Worm (Caenorhabditis elegans) whole organism, mixed stage, embryonic: ENCODE data around the gene ZK637.14.

Experiments
- ces-1 ChIP-seq: fragments of 150-350 bp; optimal IDR thresholded peaks from 2 replicates; lab custom pipeline; 2014; ENCODE audit warnings: missing biosample characterization, missing genetic modification reagents, missing genetic modification characterization
- lin-13 ChIP-seq: fragments of 150-350 bp; optimal IDR thresholded peaks from 2 replicates; lab custom pipeline; 2014; ENCODE audit warnings: missing biosample characterization, missing genetic modification characterization
- mep-1 ChIP-seq: fragments of 150-350 bp; optimal IDR thresholded peaks from 2 replicates; lab custom pipeline; 2017; ENCODE audit warnings: missing biosample characterization, missing genetic modification reagents, missing genetic modification characterization, inconsistent platforms
- nhr-28 ChIP-seq: fragments of 150-350 bp; optimal IDR thresholded peaks from 2 replicates; lab custom pipeline; 2014; ENCODE audit warnings: missing biosample characterization, missing genetic modification characterization
- nhr-76 ChIP-seq: sonication (generic microtip); optimal IDR thresholded peaks from 2 replicates; lab custom pipeline; 2017; ENCODE audit warnings: missing biosample characterization, missing genetic modification characterization
- sptf-1 ChIP-seq: sonication (generic microtip); optimal IDR thresholded peaks from 2 replicates; lab custom pipeline; 2017; ENCODE audit warnings: mild to moderate bottlenecking, missing genetic modification characterization, moderate library complexity, missing compliant biosample characterization
- ztf-11 ChIP-seq: fragments of 150-350 bp; optimal IDR thresholded peaks from 2 replicates; lab custom pipeline; 2014; ENCODE audit warnings: missing biosample characterization, missing genetic modification characterization

- TF ChIP-seq mep-1 (tag; lab: Kevin White, UChicago) (no peak), ztf-11 (no peak), nhr-28 (tag; lab: Kevin White, UChicago) (no peak), sptf-1 (tag; lab: Kevin White, UChicago) (no peak), lin-13 (tag; lab: Kevin White, UChicago) (no peak), nhr-76 (tag; lab: Kevin White, UChicago) (no peak), ces-1 (no peak)
These were observed 6.6 kb downstream of the ZK637.14 start for ce11 chrIII:8882333-8882732.
